Fruit fly (Drosophila melanogaster) whole organism, embryonic: ENCODE results near the gene mAChR-C.

Experiments
- Aef1 ChIP-seq: fragments of 200-800 bp; sonication (Bioruptor generic); IDR thresholded peaks from 3 replicates; pipeline ENCODE4 v1.3.6; 2022; ENCODE audit warnings: missing biosample characterization, missing genetic modification characterization
- CG10565 ChIP-seq: fragments of 200-800 bp; sonication (Bioruptor generic); optimal IDR thresholded peaks from 3 replicates; lab custom pipeline; 2016; ENCODE audit warnings: missing biosample characterization, mild to moderate bottlenecking, missing genetic modification characterization
- CG10959 ChIP-seq: fragments of 200-800 bp; sonication (Bioruptor generic); IDR thresholded peaks from 2 replicates; pipeline ENCODE4 v1.3.6; 2022; ENCODE audit warnings: missing biosample characterization, missing genetic modification characterization
- CG11560 ChIP-seq: fragments of 200-800 bp; sonication (Bioruptor generic); IDR thresholded peaks from 3 replicates; pipeline ENCODE4 v1.3.6; 2022; ENCODE audit warnings: missing biosample characterization, missing genetic modification characterization
- CG12942 ChIP-seq: fragments of 200-800 bp; sonication (Bioruptor generic); optimal IDR thresholded peaks from 3 replicates; lab custom pipeline; 2016; ENCODE audit warnings: missing biosample characterization, missing genetic modification characterization
- CG13123 ChIP-seq: fragments of 200-800 bp; sonication (Bioruptor generic); optimal IDR thresholded peaks from 2 replicates; lab custom pipeline; 2016; ENCODE audit warnings: missing biosample characterization, missing genetic modification characterization
- CG14860 ChIP-seq: fragments of 200-800 bp; sonication (Bioruptor generic); IDR thresholded peaks from 3 replicates; pipeline ENCODE4 v1.3.6; 2022; ENCODE audit warnings: missing biosample characterization, missing genetic modification characterization; ENCODE audit not compliant: partially characterized antibody
- CG15696 ChIP-seq: fragments of 200-800 bp; sonication (Bioruptor generic); optimal IDR thresholded peaks from 2 replicates; lab custom pipeline; 2019; ENCODE audit warnings: missing biosample characterization, mild to moderate bottlenecking, missing genetic modification characterization, moderate library complexity
- CG1647 ChIP-seq: fragments of 200-800 bp; sonication (Bioruptor generic); optimal IDR thresholded peaks from 3 replicates; lab custom pipeline; 2016; ENCODE audit warnings: missing biosample characterization, missing genetic modification characterization
- CG2116 ChIP-seq: fragments of 200-800 bp; sonication (Bioruptor generic); optimal IDR thresholded peaks from 3 replicates; lab custom pipeline; 2018; ENCODE audit warnings: missing biosample characterization, mild to moderate bottlenecking, missing genetic modification characterization
- CG2678 ChIP-seq: fragments of 200-800 bp; sonication (Bioruptor generic); optimal IDR thresholded peaks from 3 replicates; lab custom pipeline; 2019; ENCODE audit warnings: missing biosample characterization, mild to moderate bottlenecking, missing genetic modification characterization, moderate library complexity
- CG31441 ChIP-seq: fragments of 200-800 bp; sonication (Bioruptor generic); IDR thresholded peaks from 2 replicates; pipeline ENCODE4 v1.3.6; 2022; ENCODE audit warnings: missing biosample characterization, missing genetic modification characterization
- CG32767 ChIP-seq: fragments of 200-800 bp; sonication (Bioruptor generic); IDR thresholded peaks from 2 replicates; pipeline ENCODE4 v1.3.6; 2022; ENCODE audit warnings: missing biosample characterization, missing genetic modification characterization
- CG3407 ChIP-seq: fragments of 200-800 bp; sonication (Bioruptor generic); optimal IDR thresholded peaks from 2 replicates; lab custom pipeline; 2018; ENCODE audit warnings: missing biosample characterization, mild to moderate bottlenecking, missing genetic modification characterization
- CG34224 ChIP-seq: fragments of 200-800 bp; sonication (Bioruptor generic); IDR thresholded peaks from 3 replicates; pipeline ENCODE4 v1.3.6; 2022; ENCODE audit warnings: missing biosample characterization, missing genetic modification characterization; ENCODE audit not compliant: partially characterized antibody
- CG4707 ChIP-seq: fragments of 200-800 bp; sonication (Bioruptor generic); optimal IDR thresholded peaks from 2 replicates; lab custom pipeline; 2018; ENCODE audit warnings: missing biosample characterization, mild to moderate bottlenecking, missing genetic modification characterization, moderate library complexity
- CG6175 ChIP-seq: fragments of 200-800 bp; sonication (Bioruptor generic); IDR thresholded peaks from 3 replicates; pipeline ENCODE4 v1.3.6; 2022; ENCODE audit warnings: missing biosample characterization, missing genetic modification characterization
- CG6813 ChIP-seq: fragments of 200-800 bp; sonication (Bioruptor generic); optimal IDR thresholded peaks from 2 replicates; lab custom pipeline; 2017; ENCODE audit warnings: missing biosample characterization, missing genetic modification characterization, mild to moderate bottlenecking, moderate library complexity, missing genetic modification reagents
- CG7745 ChIP-seq: fragments of 200-800 bp; sonication (Bioruptor generic); optimal IDR thresholded peaks from 2 replicates; lab custom pipeline; 2018; ENCODE audit warnings: missing biosample characterization, mild to moderate bottlenecking, missing genetic modification characterization, moderate library complexity
- CG9797 ChIP-seq: fragments of 200-800 bp; sonication (Bioruptor generic); optimal IDR thresholded peaks from 3 replicates; lab custom pipeline; 2018; ENCODE audit warnings: missing biosample characterization, mild to moderate bottlenecking, missing genetic modification characterization
- D ChIP-seq, 2 experiments: fragments of 200-800 bp in 1 of 2; fragments of >200 bp in 1 of 2; sonication (Bioruptor generic) in 1 of 2; optimal IDR thresholded peaks; 2 replicates in 1 of 2; 3 replicates in 1 of 2; lab custom pipeline; 2017; ENCODE audit warnings: mild to moderate bottlenecking in 1 of 2, missing biosample characterization in 1 of 2, missing genetic modification characterization in 1 of 2, missing genetic modification reagents in 1 of 2
- Dek ChIP-seq: fragments of 200-800 bp; sonication (Bioruptor generic); optimal IDR thresholded peaks from 3 replicates; lab custom pipeline; 2019; ENCODE audit warnings: missing biosample characterization, mild to moderate bottlenecking, missing genetic modification characterization, moderate library complexity
- Dfd ChIP-seq, 2 experiments: fragments of >200 bp; optimal IDR thresholded peaks; 2 replicates each; lab custom pipeline; 2017; ENCODE audit warnings: missing biosample characterization in 2 of 2, missing genetic modification characterization in 2 of 2
- HLHmδ ChIP-seq: fragments of 200-800 bp; sonication (Bioruptor generic); optimal IDR thresholded peaks from 2 replicates; lab custom pipeline; 2018; ENCODE audit warnings: missing biosample characterization, mild to moderate bottlenecking, missing genetic modification characterization, moderate library complexity
- Hmr ChIP-seq: fragments of 200-800 bp; sonication (Bioruptor generic); optimal IDR thresholded peaks from 3 replicates; lab custom pipeline; 2017; ENCODE audit warnings: mild to moderate bottlenecking, missing biosample characterization, missing genetic modification reagents, missing genetic modification characterization
- Lim3 ChIP-seq: fragments of 200-800 bp; sonication (Bioruptor generic); IDR thresholded peaks from 2 replicates; pipeline ENCODE4 v1.3.6; 2022; ENCODE audit warnings: missing biosample characterization, missing genetic modification characterization
- Lpt ChIP-seq: fragments of >200 bp; optimal IDR thresholded peaks from 2 replicates; lab custom pipeline; 2018; ENCODE audit warnings: missing biosample characterization, missing genetic modification characterization
- MBD-R2 ChIP-seq: fragments of 200-800 bp; sonication (Bioruptor generic); IDR thresholded peaks from 2 replicates; pipeline ENCODE4 v1.3.6; 2022; ENCODE audit warnings: missing biosample characterization, missing genetic modification characterization
- Nf-YB ChIP-seq: fragments of 200-800 bp; sonication (Bioruptor generic); optimal IDR thresholded peaks from 3 replicates; lab custom pipeline; 2019; ENCODE audit warnings: missing biosample characterization, mild to moderate bottlenecking, missing genetic modification characterization, moderate library complexity
- Pdp1 ChIP-seq, 2 experiments: fragments of 200-800 bp; sonication (Bioruptor generic); optimal IDR thresholded peaks; 3 replicates each; lab custom pipeline; 2016; ENCODE audit warnings: missing biosample characterization in 2 of 2, missing genetic modification characterization in 2 of 2, mild to moderate bottlenecking in 1 of 2, moderate library complexity in 1 of 2
- Poxn ChIP-seq: fragments of 200-800 bp; sonication (Bioruptor generic); IDR thresholded peaks from 2 replicates; pipeline ENCODE4 v1.3.6; 2022; ENCODE audit warnings: missing biosample characterization, missing genetic modification characterization
- Trl ChIP-seq, 3 experiments: fragments of >200 bp in 2 of 3; fragments of 200-800 bp in 1 of 3; sonication (Bioruptor generic) in 1 of 3; optimal IDR thresholded peaks; 2 replicates in 1 of 3; 3 replicates in 2 of 3; lab custom pipeline; 2016 to 2017; ENCODE audit warnings: missing biosample characterization in 1 of 3, missing genetic modification characterization in 1 of 3
- Xbp1 ChIP-seq: fragments of 200-800 bp; sonication (Bioruptor generic); optimal IDR thresholded peaks from 3 replicates; lab custom pipeline; 2016; ENCODE audit warnings: missing biosample characterization, mild to moderate bottlenecking, missing genetic modification characterization
- ab ChIP-seq: fragments of 200-800 bp; sonication (Bioruptor generic); optimal IDR thresholded peaks from 2 replicates; lab custom pipeline; 2016; ENCODE audit warnings: missing biosample characterization, missing genetic modification characterization
- abd-A ChIP-seq: fragments of 200-800 bp; sonication (Bioruptor generic); optimal IDR thresholded peaks from 3 replicates; lab custom pipeline; 2019; ENCODE audit warnings: missing biosample characterization, mild to moderate bottlenecking, missing genetic modification characterization, moderate library complexity
- ato ChIP-seq: fragments of 200-800 bp; sonication (Bioruptor generic); IDR thresholded peaks from 2 replicates; pipeline ENCODE4 v1.3.6; 2022; ENCODE audit warnings: missing biosample characterization, missing genetic modification characterization; ENCODE audit not compliant: partially characterized antibody
- dm ChIP-seq: fragments of 200-800 bp; sonication (Bioruptor generic); optimal IDR thresholded peaks from 3 replicates; lab custom pipeline; 2016; ENCODE audit warnings: missing biosample characterization, missing genetic modification characterization
- gsb-n ChIP-seq: fragments of 200-800 bp; sonication (Bioruptor generic); optimal IDR thresholded peaks from 3 replicates; lab custom pipeline; 2018; ENCODE audit warnings: missing biosample characterization, mild to moderate bottlenecking, missing genetic modification characterization
- kni ChIP-seq: fragments of 200-800 bp; sonication (Bioruptor generic); optimal IDR thresholded peaks from 3 replicates; lab custom pipeline; 2017; ENCODE audit warnings: mild to moderate bottlenecking, missing biosample characterization, missing genetic modification reagents, missing genetic modification characterization
- pho ChIP-seq: fragments of 200-800 bp; sonication (Bioruptor generic); optimal IDR thresholded peaks from 2 replicates; lab custom pipeline; 2016; ENCODE audit warnings: missing biosample characterization, missing genetic modification characterization
- psq ChIP-seq: fragments of 200-800 bp; sonication (Bioruptor generic); optimal IDR thresholded peaks from 2 replicates; lab custom pipeline; 2017; ENCODE audit warnings: missing biosample characterization, missing genetic modification characterization
- run ChIP-seq: fragments of 200-800 bp; sonication (Bioruptor generic); optimal IDR thresholded peaks from 3 replicates; lab custom pipeline; 2018; ENCODE audit warnings: missing biosample characterization, mild to moderate bottlenecking, missing genetic modification characterization
- salm ChIP-seq: fragments of 200-800 bp; sonication (Bioruptor generic); optimal IDR thresholded peaks from 2 replicates; lab custom pipeline; 2018; ENCODE audit warnings: missing biosample characterization, mild to moderate bottlenecking, missing genetic modification characterization
- shn ChIP-seq: fragments of 200-800 bp; sonication (Bioruptor generic); optimal IDR thresholded peaks from 3 replicates; lab custom pipeline; 2016; ENCODE audit warnings: missing biosample characterization, missing genetic modification characterization
- trh ChIP-seq: fragments of 200-800 bp; sonication (Bioruptor generic); optimal IDR thresholded peaks from 2 replicates; lab custom pipeline; 2016; ENCODE audit warnings: missing biosample characterization, missing genetic modification characterization
- wor ChIP-seq: fragments of 200-800 bp; sonication (Bioruptor generic); IDR thresholded peaks from 2 replicates; pipeline ENCODE4 v1.3.6; 2022; ENCODE audit warnings: missing biosample characterization, missing genetic modification characterization
- zen ChIP-seq: fragments of 200-800 bp; sonication (Bioruptor generic); optimal IDR thresholded peaks from 3 replicates; lab custom pipeline; 2018; ENCODE audit warnings: missing biosample characterization, mild to moderate bottlenecking, missing genetic modification characterization, moderate library complexity
- zfh2 ChIP-seq: fragments of 200-800 bp; sonication (Bioruptor generic); optimal IDR thresholded peaks from 2 replicates; lab custom pipeline; 2016; ENCODE audit warnings: missing biosample characterization, missing genetic modification characterization

The mAChR-C gene

dm6 chrX:6859756-6860412 is 27.4 kb upstream of the mAChR-C start (continued):
- peak; percentile 46 for TF ChIP-seq CG15696
- TF ChIP-seq CG1647 (GFP tag; lab: Kevin White, UChicago): peak; percentile 69
- no peak for TF ChIP-seq Lpt (GFP tag; lab: Kevin White, UChicago)
- TF ChIP-seq gsb-n: peak; percentile 3
- peak; percentile 25 for TF ChIP-seq Dek (tag; lab: Kevin White, UChicago)
- TF ChIP-seq CG13123 (GFP tag; lab: Kevin White, UChicago): no peak
- no peak for TF ChIP-seq zfh2 (GFP tag; lab: Kevin White, UChicago)
- TF ChIP-seq CG11560 (tag; lab: Robert Waterston, UW): peak; percentile 20; the same call in 1 of the 3 replicates
- peak; percentile 88 for TF ChIP-seq psq (GFP tag; lab: Kevin White, UChicago)
- no peak for TF ChIP-seq shn (GFP tag; lab: Kevin White, UChicago)
- TF ChIP-seq kni (GFP tag; lab: Kevin White, UChicago): peak; percentile 41
- no peak for TF ChIP-seq Lim3
- TF ChIP-seq CG12942: no peak
- no peak for TF ChIP-seq trh
- no peak for TF ChIP-seq Xbp1 (GFP tag; lab: Kevin White, UChicago)
- TF ChIP-seq Trl (optimal IDR thresholded peaks at IDR 0.05; lab: Kevin White, UChicago): no peak
- peak; percentile 78 for TF ChIP-seq Trl (GFP tag; optimal IDR thresholded peaks at IDR 0.05; lab: Kevin White, UChicago)
- TF ChIP-seq Hmr (GFP tag; lab: Kevin White, UChicago): peak; percentile 41
- TF ChIP-seq CG32767 (GFP tag; lab: Robert Waterston, UW): no peak
- TF ChIP-seq CG10959 (GFP tag; lab: Robert Waterston, UW): no peak
- peak; percentile 67 for TF ChIP-seq CG6813
- no peak for TF ChIP-seq ab
- TF ChIP-seq CG4707: no peak
- no peak for TF ChIP-seq CG3407 (GFP tag; lab: Kevin White, UChicago)
- no peak for TF ChIP-seq ato (GFP tag; lab: Robert Waterston, UW)
- TF ChIP-seq MBD-R2 (GFP tag; lab: Robert Waterston, UW): 0 out of 2 replicates have a peak, but pooled peaks have one; percentile 16
- no peak for TF ChIP-seq pho (GFP tag; lab: Kevin White, UChicago)
- TF ChIP-seq CG6175: 0 out of 3 replicates have a peak, but pooled peaks have one; percentile 41
- no peak for TF ChIP-seq wor (GFP tag; lab: Robert Waterston, UW)
- no peak for TF ChIP-seq salm
- peak; percentile 67 for TF ChIP-seq Aef1 (GFP tag; lab: Robert Waterston, UW)
- TF ChIP-seq CG31441 (GFP tag; lab: Robert Waterston, UW): peak; percentile 90
- peak; percentile 92 for TF ChIP-seq CG2678 (tag; lab: Kevin White, UChicago)
- TF ChIP-seq Pdp1 (GFP tag; optimal IDR thresholded peaks at IDR 0.05; lab: Kevin White, UChicago): peak; percentile 72 to 88
- no peak for TF ChIP-seq CG7745 (tag; lab: Kevin White, UChicago)
- TF ChIP-seq CG9797: no peak
- peak; percentile 27 for TF ChIP-seq zen
- peak; percentile 52 for TF ChIP-seq abd-A
- no peak for TF ChIP-seq Dfd (GFP tag; optimal IDR thresholded peaks at IDR 0.05; lab: Kevin White, UChicago)
- TF ChIP-seq CG14860 (GFP tag; lab: Robert Waterston, UW): no peak
- no peak for TF ChIP-seq D (optimal IDR thresholded peaks at IDR 0.05; lab: Kevin White, UChicago)
- peak; percentile 86 for TF ChIP-seq D (GFP tag; optimal IDR thresholded peaks at IDR 0.05; lab: Kevin White, UChicago)
- no peak for TF ChIP-seq CG2116
- peak; percentile 23 for TF ChIP-seq run (tag; lab: Kevin White, UChicago)
- no peak for TF ChIP-seq dm
- TF ChIP-seq CG10565: no peak
- TF ChIP-seq HLHmδ: no peak
- TF ChIP-seq CG34224 (GFP tag; lab: Robert Waterston, UW): no peak
- no peak for TF ChIP-seq Nf-YB (GFP tag; lab: Kevin White, UChicago)
- TF ChIP-seq Poxn (GFP tag; lab: Robert Waterston, UW): no peak
